Worm (Caenorhabditis elegans): ENCODE results near the gene C18E9.2.

C18E9.2 gene

DNA sequence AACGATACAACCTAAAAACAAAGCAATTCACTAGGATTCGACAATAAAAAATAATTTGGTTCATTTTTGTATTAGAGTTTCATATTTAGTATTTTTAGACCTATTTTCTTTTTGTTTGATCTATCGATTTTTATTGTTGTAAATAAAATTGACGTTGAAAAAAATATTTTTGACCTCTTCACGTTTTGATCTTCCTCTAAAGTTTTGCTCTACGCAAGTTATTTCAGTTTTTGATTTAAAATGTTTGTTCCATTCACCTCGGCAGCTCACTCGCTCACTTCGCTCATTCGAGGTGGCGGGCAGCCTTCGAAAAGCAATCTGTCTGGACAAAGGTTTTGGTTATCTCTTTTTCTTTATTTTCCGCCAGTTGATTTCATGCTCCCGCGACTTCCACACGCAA, 34.0 kb upstream of the C18E9.2 start, which contains the start of gene enol-1:
TSS of gene enol-1 (plus strand) at position 235 of the 400 bp plus-strand sequence.
- TF ChIP-seq ceh-62 (tag; optimal IDR thresholded peaks at IDR 0.05) = no peak
- no peak for TF ChIP-seq snpc-1.2 (GFP tag; IDR thresholded peaks at IDR 0.05)
- TF ChIP-seq mxl-2 (GFP tag; conservative IDR thresholded peaks at IDR 0.05) = no peak
- no peak for TF ChIP-seq tra-1 (GFP tag; IDR thresholded peaks at IDR 0.05)
- TF ChIP-seq lin-1 (GFP tag; IDR thresholded peaks at IDR 0.05) = no peak
- no peak for TF ChIP-seq cey-2 (tag; optimal IDR thresholded peaks at IDR 0.05; ENCODE audit: borderline replicate concordance, insufficient read depth)
- no peak for TF ChIP-seq pqm-1 (tag; optimal IDR thresholded peaks at IDR 0.05)
- TF ChIP-seq ceh-32 (tag; optimal IDR thresholded peaks at IDR 0.05; ENCODE audit: poor library complexity) = no peak
- no peak for TF ChIP-seq hif-1 (tag; optimal IDR thresholded peaks at IDR 0.05)
- TF ChIP-seq ama-1 (optimal IDR thresholded peaks at IDR 0.05) = peak; percentile 69
- TF ChIP-seq lin-38 (GFP tag; IDR thresholded peaks at IDR 0.05) = peak; percentile 32
- TF ChIP-seq pha-4 (GFP tag; IDR thresholded peaks at IDR 0.05) = no peak
- TF ChIP-seq pha-4 (tag; optimal IDR thresholded peaks at IDR 0.05) = no peak
- no peak for TF ChIP-seq lin-13 (GFP tag; optimal IDR thresholded peaks at IDR 0.05)
- TF ChIP-seq unc-130 (GFP tag; optimal IDR thresholded peaks at IDR 0.05) = peak; percentile 15
- TF ChIP-seq hlh-11 (tag; optimal IDR thresholded peaks at IDR 0.05) = no peak
- no peak for TF ChIP-seq skn-1 (tag; optimal IDR thresholded peaks at IDR 0.05)
- no peak for TF ChIP-seq daf-16 (GFP tag; optimal IDR thresholded peaks at IDR 0.05)
- TF ChIP-seq daf-16 (tag; optimal IDR thresholded peaks at IDR 0.05) = no peak
- TF ChIP-seq ztf-7 (tag; optimal IDR thresholded peaks at IDR 0.05) = no peak
- no peak for TF ChIP-seq spr-1 (tag; optimal IDR thresholded peaks at IDR 0.05)
- no peak for TF ChIP-seq mdl-1 (tag; optimal IDR thresholded peaks at IDR 0.05)
- TF ChIP-seq dmd-9 (GFP tag; IDR thresholded peaks at IDR 0.05) = no peak
- no peak for TF ChIP-seq Y5F2A.4 (GFP tag; optimal IDR thresholded peaks at IDR 0.05)

DNA sequence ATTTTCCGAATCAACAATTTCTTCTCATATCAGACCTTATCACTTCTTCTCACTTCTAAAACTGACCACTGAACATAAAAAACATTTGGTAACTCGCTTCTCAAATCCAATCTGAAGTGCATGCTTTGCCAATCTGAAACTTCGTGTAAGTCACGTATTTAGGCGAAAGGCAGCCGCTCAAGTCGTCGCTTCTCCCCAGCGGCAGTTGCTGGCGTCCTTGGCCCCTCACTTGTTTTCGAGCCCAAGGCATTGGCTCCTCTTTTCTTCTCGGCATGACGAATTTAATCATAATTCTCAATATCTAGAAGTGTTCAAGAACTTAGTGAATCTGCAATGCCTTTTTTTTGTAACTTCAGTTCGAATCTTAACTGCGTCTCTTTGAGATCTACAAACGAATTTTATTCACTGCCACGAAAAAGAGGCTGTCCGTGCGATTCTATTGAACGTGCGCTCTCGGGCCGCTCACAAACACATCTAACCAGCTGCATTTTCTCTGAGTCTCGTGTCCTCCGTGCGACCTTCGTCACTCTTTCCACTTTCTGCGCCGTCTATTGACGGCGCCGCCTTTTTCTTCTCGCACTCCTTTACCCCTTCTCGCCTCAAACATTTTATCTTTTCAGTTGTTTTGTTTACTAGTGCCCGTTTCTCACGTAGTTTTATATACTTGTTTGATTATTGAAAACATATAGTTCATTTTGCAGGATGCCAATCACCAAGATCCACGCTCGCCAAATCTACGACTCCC, 33.2 kb upstream of the C18E9.2 start:
- TF ChIP-seq dve-1 (tag; optimal IDR thresholded peaks at IDR 0.05; ENCODE audit: insufficient read depth) = peak; percentile 28
- peak; percentile 47 for TF ChIP-seq nhr-28 (tag; optimal IDR thresholded peaks at IDR 0.05)
- TF ChIP-seq vab-7 (GFP tag; IDR thresholded peaks at IDR 0.05) = no peak
- TF ChIP-seq unc-62 (GFP tag; optimal IDR thresholded peaks at IDR 0.05 in 1 of 2) = peak in 1 of 2 experiments; percentile 82
- TF ChIP-seq unc-62 (tag; optimal IDR thresholded peaks at IDR 0.05) = no peak
- no peak; the same call in 1 of the 2 replicates for TF ChIP-seq hmg-1.1 (GFP tag; IDR thresholded peaks at IDR 0.05)
- TF ChIP-seq hif-1 (tag; optimal IDR thresholded peaks at IDR 0.05) = peak; percentile 13 to 99
- no peak for TF ChIP-seq egl-27 (tag; optimal IDR thresholded peaks at IDR 0.05)
- TF ChIP-seq nhr-10 (tag; optimal IDR thresholded peaks at IDR 0.05) = no peak
- TF ChIP-seq F26F4.8 (GFP tag; conservative IDR thresholded peaks at IDR 0.05) = 0 out of 2 replicates have a peak, but pooled peaks have one; percentile 11
- TF ChIP-seq ceh-62 (tag; optimal IDR thresholded peaks at IDR 0.05) = no peak
- TF ChIP-seq daf-16 (GFP tag; optimal IDR thresholded peaks at IDR 0.05) = no peak
- peak; percentile 78 for TF ChIP-seq daf-16 (tag; optimal IDR thresholded peaks at IDR 0.05)
- TF ChIP-seq nhr-25 (tag; optimal IDR thresholded peaks at IDR 0.05; ENCODE audit: borderline replicate concordance, insufficient read depth) = no peak
- 0 out of 2 replicates have a peak, but pooled peaks have one; percentile 6 for TF ChIP-seq arid-1 (GFP tag; conservative IDR thresholded peaks at IDR 0.05)
- no peak for TF ChIP-seq madf-5 (GFP tag; IDR thresholded peaks at IDR 0.05)
- TF ChIP-seq lin-29 (GFP tag; IDR thresholded peaks at IDR 0.05) = no peak
- peak; percentile 0 to 28 for TF ChIP-seq lsy-2 (tag; optimal IDR thresholded peaks at IDR 0.05)
- TF ChIP-seq Y75B8A.6 (GFP tag; IDR thresholded peaks at IDR 0.05) = 0 out of 2 replicates have a peak, but pooled peaks have one; percentile 7
- TF ChIP-seq hlh-30 (tag; optimal IDR thresholded peaks at IDR 0.05; ENCODE audit: insufficient read depth) = peak; percentile 76
- TF ChIP-seq jun-1 (tag; optimal IDR thresholded peaks at IDR 0.05) = no peak
- TF ChIP-seq egl-43 (GFP tag; IDR thresholded peaks at IDR 0.05) = 0 out of 2 replicates have a peak, but pooled peaks have one; percentile 3
- peak; percentile 4 for TF ChIP-seq spr-1 (tag; optimal IDR thresholded peaks at IDR 0.05)
- 0 out of 2 replicates have a peak, but pooled peaks have one; percentile 34 for TF ChIP-seq pha-4 (GFP tag; IDR thresholded peaks at IDR 0.05)
- TF ChIP-seq pha-4 (tag; optimal IDR thresholded peaks at IDR 0.05) = no peak
- peak; percentile 72 for TF ChIP-seq hlh-11 (tag; optimal IDR thresholded peaks at IDR 0.05)
- TF ChIP-seq aha-1 (tag) = peak; percentile 99
- no peak for TF ChIP-seq ama-1 (optimal IDR thresholded peaks at IDR 0.05)
- TF ChIP-seq tag-97 (GFP tag; IDR thresholded peaks at IDR 0.05) = no peak
- TF ChIP-seq mdl-1 (tag; optimal IDR thresholded peaks at IDR 0.05) = peak in 1 of 2 experiments; percentile 61
- TF ChIP-seq rbr-2 (tag; optimal IDR thresholded peaks at IDR 0.05) = peak; percentile 35
- 0 out of 2 replicates have a peak, but pooled peaks have one; percentile 21 for TF ChIP-seq madf-9 (GFP tag; conservative IDR thresholded peaks at IDR 0.05)
